Worm (Caenorhabditis elegans) whole organism, L4 larva: ENCODE data around the gene sra-2.

Experiments
- F10B5.3 ChIP-seq: sonication (generic microtip); optimal IDR thresholded peaks from 2 replicates; lab custom pipeline; 2016; ENCODE audit warnings: mild to moderate bottlenecking, missing genetic modification characterization, missing compliant biosample characterization
- F26F4.8 ChIP-seq: fragments of 200-800 bp; sonication (Bioruptor generic); conservative IDR thresholded peaks from 2 replicates; pipeline ENCODE4 v1.3.6; 2022; ENCODE audit warnings: missing genetic modification characterization, missing compliant biosample characterization
- F37D6.2 ChIP-seq: sonication (generic microtip); optimal IDR thresholded peaks from 2 replicates; lab custom pipeline; 2016; ENCODE audit warnings: mild to moderate bottlenecking, missing genetic modification characterization, missing compliant biosample characterization
- F44E2.7 ChIP-seq: fragments of 200-800 bp; sonication (Bioruptor generic); IDR thresholded peaks from 2 replicates; pipeline ENCODE4 v2.1.2; 2022; ENCODE audit warnings: missing genetic modification characterization, missing compliant biosample characterization
- T26A8.4 ChIP-seq: fragments of 200-800 bp; sonication (Bioruptor generic); IDR thresholded peaks from 2 replicates; pipeline ENCODE4 v1.3.6; 2022; ENCODE audit warnings: missing genetic modification characterization, missing compliant biosample characterization
- Y48G9A.11 ChIP-seq: fragments of 200-800 bp; sonication (Bioruptor generic); IDR thresholded peaks from 2 replicates; pipeline ENCODE4 v1.3.6; 2022; ENCODE audit warnings: missing genetic modification reagents, missing genetic modification characterization, missing compliant biosample characterization
- ceh-20 ChIP-seq: fragments of 200-800 bp; sonication (Bioruptor generic); IDR thresholded peaks from 2 replicates; pipeline ENCODE4 v1.3.6; 2022; ENCODE audit warnings: missing genetic modification reagents, missing genetic modification characterization, missing compliant biosample characterization
- ceh-44 ChIP-seq: fragments of 200-800 bp; sonication (Bioruptor generic); IDR thresholded peaks from 2 replicates; pipeline ENCODE4 v1.3.6; 2022; ENCODE audit warnings: missing genetic modification reagents, missing genetic modification characterization, missing compliant biosample characterization
- ces-1 ChIP-seq: fragments of 150-350 bp; sonication (generic microtip); optimal IDR thresholded peaks from 4 replicates; lab custom pipeline; 2014; ENCODE audit warnings: missing biosample characterization, missing genetic modification reagents, missing genetic modification characterization
- daf-16 ChIP-seq, 3 experiments: sonication (generic microtip); optimal IDR thresholded peaks; 2 replicates each; lab custom pipeline; 2016 to 2017; ENCODE audit warnings: missing genetic modification characterization in 3 of 3, missing genetic modification reagents in 3 of 3, mild to moderate bottlenecking in 2 of 3, missing compliant biosample characterization in 2 of 3, missing biosample characterization in 1 of 3, moderate library complexity in 1 of 3
- daf-19 ChIP-seq: fragments of 200-800 bp; sonication (Bioruptor generic); conservative IDR thresholded peaks from 2 replicates; pipeline ENCODE4 v1.3.6; 2022; ENCODE audit warnings: missing genetic modification characterization, missing compliant biosample characterization
- dmd-8 ChIP-seq: fragments of 200-800 bp; sonication (Bioruptor generic); IDR thresholded peaks from 2 replicates; pipeline ENCODE4 v1.3.6; 2022; ENCODE audit warnings: missing genetic modification characterization, missing compliant biosample characterization
- dpl-1 ChIP-seq: fragments of 150-350 bp; optimal IDR thresholded peaks from 2 replicates; lab custom pipeline; 2014; ENCODE audit warnings: missing biosample characterization, missing genetic modification reagents, missing genetic modification characterization
- duxl-1 ChIP-seq: sonication (generic microtip); optimal IDR thresholded peaks from 2 replicates; lab custom pipeline; 2016; ENCODE audit warnings: mild to moderate bottlenecking, missing genetic modification characterization, moderate library complexity, missing compliant biosample characterization; ENCODE audit not compliant: poor library complexity
- hif-1 ChIP-seq, 2 experiments: sonication (generic microtip); optimal IDR thresholded peaks; 2 replicates each; lab custom pipeline; 2016 to 2017; ENCODE audit warnings: missing compliant biosample characterization in 2 of 2, missing genetic modification characterization in 2 of 2, missing genetic modification reagents in 2 of 2, missing genotype in 2 of 2, mild to moderate bottlenecking in 1 of 2
- hlh-11 ChIP-seq: fragments of 200-800 bp; sonication (Bioruptor generic); optimal IDR thresholded peaks from 2 replicates; lab custom pipeline; 2018; ENCODE audit warnings: mild to moderate bottlenecking, missing genetic modification characterization, missing compliant biosample characterization
- hlh-30 ChIP-seq: sonication (generic microtip); optimal IDR thresholded peaks from 2 replicates; lab custom pipeline; 2017; ENCODE audit warnings: antibody characterized with exemption, mild to moderate bottlenecking, missing genetic modification characterization, missing compliant biosample characterization; ENCODE audit not compliant: insufficient read depth
- hmg-1.1 ChIP-seq: fragments of 200-800 bp; sonication (Bioruptor generic); IDR thresholded peaks from 2 replicates; pipeline ENCODE4 v1.3.6; 2022; ENCODE audit warnings: missing genetic modification reagents, missing genetic modification characterization, missing compliant biosample characterization
- lsy-2 ChIP-seq, 2 experiments: fragments of 150-350 bp in 1 of 2; sonication (generic microtip) in 1 of 2; optimal IDR thresholded peaks; 2 replicates each; lab custom pipeline; 2014 to 2017; ENCODE audit warnings: missing biosample characterization in 2 of 2, missing genetic modification characterization in 2 of 2
- mdl-1 ChIP-seq, 2 experiments: fragments of 150-350 bp in 1 of 2; sonication (generic microtip) in 1 of 2; optimal IDR thresholded peaks; 2 replicates each; lab custom pipeline; 2014 to 2017; ENCODE audit warnings: missing biosample characterization in 2 of 2, missing genetic modification characterization in 2 of 2
- nhr-102 ChIP-seq: sonication (generic microtip); optimal IDR thresholded peaks from 2 replicates; lab custom pipeline; 2016; ENCODE audit warnings: mild to moderate bottlenecking, missing genetic modification characterization, moderate library complexity, missing compliant biosample characterization
- nhr-25 ChIP-seq: sonication (generic microtip); optimal IDR thresholded peaks from 2 replicates; lab custom pipeline; 2017; ENCODE audit warnings: missing genetic modification characterization, mild to moderate bottlenecking, missing compliant biosample characterization, antibody characterized with exemption, moderate library complexity, borderline replicate concordance; ENCODE audit not compliant: insufficient read depth
- nhr-41 ChIP-seq: fragments of 200-800 bp; sonication (Bioruptor generic); IDR thresholded peaks from 2 replicates; pipeline ENCODE4 v1.3.6; 2022; ENCODE audit warnings: missing genetic modification reagents, missing genetic modification characterization, missing compliant biosample characterization
- nhr-48 ChIP-seq: sonication (generic microtip); optimal IDR thresholded peaks from 2 replicates; lab custom pipeline; 2016; ENCODE audit warnings: mild to moderate bottlenecking, missing genetic modification characterization, missing compliant biosample characterization
- nhr-76 ChIP-seq: fragments of 150-350 bp; optimal IDR thresholded peaks from 2 replicates; lab custom pipeline; 2014; ENCODE audit warnings: missing biosample characterization, missing genetic modification characterization
- pqm-1 ChIP-seq: sonication (generic microtip); optimal IDR thresholded peaks from 2 replicates; lab custom pipeline; 2017; ENCODE audit warnings: missing biosample characterization, missing genetic modification characterization
- rbr-2 ChIP-seq: sonication (generic microtip); optimal IDR thresholded peaks from 2 replicates; lab custom pipeline; 2016; ENCODE audit warnings: missing genotype, missing genetic modification characterization, missing compliant biosample characterization
- sdz-12 ChIP-seq: fragments of 200-800 bp; sonication (Bioruptor generic); optimal IDR thresholded peaks from 2 replicates; lab custom pipeline; 2018; ENCODE audit warnings: mild to moderate bottlenecking, missing genetic modification characterization, missing compliant biosample characterization
- snpc-1.2 ChIP-seq: fragments of 200-800 bp; sonication (Bioruptor generic); IDR thresholded peaks from 2 replicates; pipeline ENCODE4 v1.3.6; 2022; ENCODE audit warnings: missing genetic modification reagents, missing genetic modification characterization, missing compliant biosample characterization
- spr-1 ChIP-seq: sonication (generic microtip); optimal IDR thresholded peaks from 2 replicates; lab custom pipeline; 2016; ENCODE audit warnings: mild to moderate bottlenecking, missing genetic modification characterization, missing compliant biosample characterization
- tag-97 ChIP-seq: fragments of 200-800 bp; sonication (Bioruptor generic); IDR thresholded peaks from 2 replicates; pipeline ENCODE4 v1.3.6; 2022; ENCODE audit warnings: missing genetic modification characterization, missing compliant biosample characterization
- unc-130 ChIP-seq: sonication (generic microtip); optimal IDR thresholded peaks from 2 replicates; lab custom pipeline; 2016; ENCODE audit warnings: missing genetic modification reagents, missing genetic modification characterization, missing compliant biosample characterization
- unc-62 ChIP-seq, 3 experiments: fragments of 150-350 bp in 1 of 3; sonication (generic microtip); optimal IDR thresholded peaks in 2 of 3; peaks in 1 of 3; 1 replicate in 1 of 3; 2 replicates in 2 of 3; lab custom pipeline; 2014 to 2017; ENCODE audit warnings: missing biosample characterization in 3 of 3, missing genetic modification characterization in 3 of 3, missing genetic modification reagents in 3 of 3, missing genotype in 1 of 3
- zip-11 ChIP-seq: fragments of 200-800 bp; sonication (Bioruptor generic); IDR thresholded peaks from 2 replicates; pipeline ENCODE4 v1.3.6; 2022; ENCODE audit warnings: missing genetic modification characterization, missing compliant biosample characterization
- zip-2 ChIP-seq: fragments of 150-350 bp; optimal IDR thresholded peaks from 2 replicates; lab custom pipeline; 2014; ENCODE audit warnings: missing biosample characterization, missing genetic modification characterization

The sra-2 gene

ce11 chrII:9501955-9502354 lies 26.6 kb upstream of the sra-2 start (continued):
- no peak for TF ChIP-seq snpc-1.2
- TF ChIP-seq F10B5.3 (tag; lab: Kevin White, UChicago) = no peak
- no peak for TF ChIP-seq ces-1
- no peak for TF ChIP-seq lsy-2 (tag; optimal IDR thresholded peaks at IDR 0.05; lab: Kevin White, UChicago)
- no peak for TF ChIP-seq F26F4.8 (GFP tag; lab: Robert Waterston, UW)
- peak; percentile 23 for TF ChIP-seq pqm-1 (tag; lab: Kevin White, UChicago)
- TF ChIP-seq hif-1 (tag; optimal IDR thresholded peaks at IDR 0.05; lab: Kevin White, UChicago) = no peak
- TF ChIP-seq daf-16 (GFP tag; optimal IDR thresholded peaks at IDR 0.05; lab: Kevin White, UChicago) = no peak
- peak; percentile 83 for TF ChIP-seq daf-16 (tag; optimal IDR thresholded peaks at IDR 0.05; lab: Kevin White, UChicago)
- no peak for TF ChIP-seq daf-19 (GFP tag; lab: Robert Waterston, UW)
- TF ChIP-seq hlh-30 (tag; lab: Kevin White, UChicago) = peak; percentile 85
- TF ChIP-seq dpl-1 = no peak
- no peak for TF ChIP-seq hmg-1.1 (GFP tag; lab: Robert Waterston, UW)
- TF ChIP-seq nhr-102 (tag; lab: Kevin White, UChicago) = peak; percentile 63

ce11 chrII:9507181-9507580 lies 21.4 kb upstream of the sra-2 start, which contains the start of gene gcy-3:
Gene gcy-3, minus strand, starts transcription at chrII:9507281.
- TF ChIP-seq unc-62 (GFP tag; optimal IDR thresholded peaks at IDR 0.05 in 1 of 2; lab: Kevin White, UChicago) (peak in 1 of 2 experiments; percentile 35), unc-62 (tag; optimal IDR thresholded peaks at IDR 0.05; lab: Kevin White, UChicago) (no peak), nhr-48 (tag; lab: Kevin White, UChicago) (no peak)

- no peak for TF ChIP-seq tag-97 (GFP tag; lab: Robert Waterston, UW)
- no peak for TF ChIP-seq unc-130 (GFP tag; lab: Kevin White, UChicago)
- TF ChIP-seq rbr-2 = no peak
- no peak for TF ChIP-seq dmd-8 (GFP tag; lab: Robert Waterston, UW)
- TF ChIP-seq mdl-1 (tag; optimal IDR thresholded peaks at IDR 0.05; lab: Kevin White, UChicago) = no peak
- TF ChIP-seq ceh-20 (GFP tag; lab: Robert Waterston, UW) = no peak
- no peak for TF ChIP-seq nhr-76
- TF ChIP-seq nhr-41 (GFP tag; lab: Robert Waterston, UW) = no peak
- no peak for TF ChIP-seq T26A8.4 (GFP tag; lab: Robert Waterston, UW)
- no peak for TF ChIP-seq hlh-11 (tag; lab: Kevin White, UChicago)
- no peak for TF ChIP-seq zip-2 (tag; lab: Kevin White, UChicago)
- no peak for TF ChIP-seq sdz-12 (GFP tag; lab: Kevin White, UChicago)
- TF ChIP-seq F44E2.7 (GFP tag; lab: Robert Waterston, UW) = no peak
- TF ChIP-seq Y48G9A.11 (GFP tag; lab: Robert Waterston, UW) = no peak
- TF ChIP-seq nhr-25 (tag; lab: Kevin White, UChicago) = no peak
- no peak for TF ChIP-seq F37D6.2 (tag; lab: Kevin White, UChicago)
- TF ChIP-seq spr-1 (tag; lab: Kevin White, UChicago) = no peak
- TF ChIP-seq ceh-44 (GFP tag; lab: Robert Waterston, UW) = no peak
- TF ChIP-seq zip-11 (GFP tag; lab: Robert Waterston, UW) = no peak
- TF ChIP-seq duxl-1 (tag; lab: Kevin White, UChicago) = no peak
These were observed 11.7 kb upstream of the sra-2 start, which contains the start of gene gcy-1 for ce11 chrII:9516836-9517235. Gene gcy-1, minus strand, starts transcription at chrII:9516936.
